Worm (Caenorhabditis elegans): ENCODE measurements around the gene C53A3.3.

DNA sequence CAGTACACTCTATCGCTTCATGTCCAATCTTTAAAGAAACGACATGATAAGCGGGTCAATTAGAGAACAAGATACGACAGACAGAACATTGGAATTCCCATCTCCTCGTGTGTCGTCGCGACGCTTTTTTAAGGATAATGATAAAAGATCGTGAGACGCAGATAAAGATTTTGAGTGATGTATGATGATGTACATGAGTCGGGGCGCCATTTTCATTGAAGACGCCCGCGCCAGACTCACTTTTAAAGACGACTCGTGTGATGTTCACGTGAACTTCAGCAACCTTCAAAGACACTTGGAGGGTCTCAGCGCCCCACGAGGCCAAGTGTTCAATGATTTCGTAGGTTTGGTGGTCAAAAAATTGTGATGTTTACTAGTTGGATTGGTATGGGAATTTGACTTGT is 12.0 kb downstream of the C53A3.3 start:
- TF ChIP-seq lsy-2 (tag; optimal IDR thresholded peaks at IDR 0.05) (peak in 1 of 2 experiments; percentile 19), nhr-237 (tag; optimal IDR thresholded peaks at IDR 0.05) (no peak), snpc-4 (tag; optimal IDR thresholded peaks at IDR 0.05) (no peak)

Data from whole organism, L2 larva.